Fruit fly (Drosophila melanogaster) whole organism, adult: ENCODE measurements around the gene nop5.

Experiments
- CG11617 ChIP-seq: fragments of 200-800 bp; sonication (Bioruptor generic); optimal IDR thresholded peaks from 2 replicates; lab custom pipeline; 2017; ENCODE audit warnings: mild to moderate bottlenecking, missing biosample characterization, missing genetic modification reagents, missing genetic modification characterization
- CG12768 ChIP-seq: fragments of 200-800 bp; sonication (Bioruptor generic); optimal IDR thresholded peaks from 2 replicates; lab custom pipeline; 2017; ENCODE audit warnings: missing biosample characterization, missing genetic modification characterization, mild to moderate bottlenecking, moderate library complexity, missing genetic modification reagents
- CG14711 ChIP-seq: fragments of 200-800 bp; sonication (Bioruptor generic); optimal IDR thresholded peaks from 2 replicates; lab custom pipeline; 2018; ENCODE audit warnings: missing biosample characterization, mild to moderate bottlenecking, missing genetic modification characterization, moderate library complexity
- CG1620 ChIP-seq: fragments of 200-800 bp; sonication (Bioruptor generic); optimal IDR thresholded peaks from 2 replicates; lab custom pipeline; 2016; ENCODE audit warnings: missing biosample characterization, missing genetic modification characterization
- CG33017 ChIP-seq: fragments of 200-800 bp; sonication (Bioruptor generic); optimal IDR thresholded peaks from 2 replicates; lab custom pipeline; 2018; ENCODE audit warnings: missing biosample characterization, mild to moderate bottlenecking, missing genetic modification characterization, moderate library complexity
- CG5204 ChIP-seq: fragments of 200-800 bp; sonication (Bioruptor generic); optimal IDR thresholded peaks from 2 replicates; lab custom pipeline; 2016; ENCODE audit warnings: missing biosample characterization, missing genetic modification characterization
- CG7045 ChIP-seq: fragments of 200-800 bp; sonication (Bioruptor generic); optimal IDR thresholded peaks from 2 replicates; lab custom pipeline; 2017; ENCODE audit warnings: missing biosample characterization, mild to moderate bottlenecking, missing genetic modification characterization
- CG7101 ChIP-seq: fragments of 200-800 bp; sonication (Bioruptor generic); optimal IDR thresholded peaks from 2 replicates; lab custom pipeline; 2018; ENCODE audit warnings: missing biosample characterization, mild to moderate bottlenecking, missing genetic modification characterization, moderate library complexity
- Clk ChIP-seq: fragments of 200-800 bp; sonication (Bioruptor generic); optimal IDR thresholded peaks from 2 replicates; lab custom pipeline; 2017; ENCODE audit warnings: missing biosample characterization, missing genetic modification characterization
- Crg-1 ChIP-seq: fragments of 200-800 bp; sonication (Bioruptor generic); optimal IDR thresholded peaks from 2 replicates; lab custom pipeline; 2016; ENCODE audit warnings: missing biosample characterization, missing genetic modification characterization
- Hr96 ChIP-seq: fragments of 200-800 bp; sonication (Bioruptor generic); optimal IDR thresholded peaks from 2 replicates; lab custom pipeline; 2016; ENCODE audit warnings: missing biosample characterization, missing genetic modification characterization
- Mnt ChIP-seq: fragments of 200-800 bp; sonication (Bioruptor generic); optimal IDR thresholded peaks from 2 replicates; lab custom pipeline; 2016; ENCODE audit warnings: missing biosample characterization, mild to moderate bottlenecking, missing genetic modification characterization
- bab1 ChIP-seq: fragments of 200-800 bp; sonication (Bioruptor generic); optimal IDR thresholded peaks from 3 replicates; lab custom pipeline; 2019; ENCODE audit warnings: missing biosample characterization, mild to moderate bottlenecking, missing genetic modification characterization, moderate library complexity
- cic ChIP-seq: fragments of 200-800 bp; sonication (Bioruptor generic); optimal IDR thresholded peaks from 2 replicates; lab custom pipeline; 2017; ENCODE audit warnings: missing biosample characterization, mild to moderate bottlenecking, missing genetic modification characterization, moderate library complexity
- cnc ChIP-seq, 2 experiments: fragments of >200 bp; optimal IDR thresholded peaks; 2 replicates each; lab custom pipeline; 2017
- kay ChIP-seq: fragments of 200-800 bp; sonication (Bioruptor generic); peaks from one replicate; lab custom pipeline; 2016; ENCODE audit warnings: missing biosample characterization, missing genetic modification characterization, borderline replicate concordance
- ovo ChIP-seq: fragments of 200-800 bp; sonication (Bioruptor generic); optimal IDR thresholded peaks from 2 replicates; lab custom pipeline; 2016; ENCODE audit warnings: missing biosample characterization, missing genetic modification characterization
- pad ChIP-seq: fragments of 200-800 bp; sonication (Bioruptor generic); optimal IDR thresholded peaks from 3 replicates; lab custom pipeline; 2017; ENCODE audit warnings: missing biosample characterization, missing genetic modification characterization, mild to moderate bottlenecking, moderate library complexity, missing genetic modification reagents
- tj ChIP-seq: fragments of 200-800 bp; sonication (Bioruptor generic); optimal IDR thresholded peaks from 3 replicates; lab custom pipeline; 2017; ENCODE audit warnings: missing biosample characterization, mild to moderate bottlenecking, missing genetic modification characterization, moderate library complexity
- toe ChIP-seq: fragments of 200-800 bp; sonication (Bioruptor generic); optimal IDR thresholded peaks from 2 replicates; lab custom pipeline; 2016; ENCODE audit warnings: missing biosample characterization, missing genetic modification characterization

Gene nop5

DNA sequence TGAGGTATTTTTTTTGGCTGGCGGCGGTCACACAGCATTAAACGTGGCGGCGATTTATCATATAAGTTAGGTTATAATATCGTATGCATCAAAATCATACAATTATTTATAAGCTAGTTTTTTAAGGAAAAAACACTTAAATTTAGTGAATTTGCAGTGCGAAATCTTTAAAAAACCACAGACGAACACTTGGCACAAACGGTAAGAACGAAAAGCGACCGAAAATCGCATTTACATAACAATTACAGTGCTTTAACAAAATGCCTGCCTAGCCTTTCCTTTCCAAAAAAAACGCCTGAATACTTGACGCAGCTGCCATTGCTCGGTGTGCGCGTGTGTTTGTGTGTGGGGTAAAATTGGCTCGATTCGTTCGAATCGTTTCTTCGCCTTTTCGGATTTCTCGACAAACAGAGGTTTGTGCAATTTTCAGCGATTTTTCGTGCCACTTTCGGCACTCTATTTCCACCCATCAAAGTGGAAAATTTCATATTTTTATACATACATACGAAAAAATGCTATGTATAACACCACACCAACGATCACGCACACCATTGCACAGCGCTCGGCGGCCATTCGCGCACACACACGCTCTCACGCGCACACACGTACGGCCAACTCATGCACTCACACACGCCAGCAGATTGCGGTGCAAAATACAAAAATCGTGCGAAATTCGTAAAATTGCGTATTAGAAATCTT, 2.3 kb upstream of the nop5 start, which contains the start of gene Hrb27C:
Gene Hrb27C (plus strand): TSS at position 44 of the 699 bp plus-strand sequence.
- TF ChIP-seq Clk (GFP tag; lab: Kevin White, UChicago), result no peak
- no peak for TF ChIP-seq bab1 (GFP tag; lab: Kevin White, UChicago)
- TF ChIP-seq toe (GFP tag; lab: Kevin White, UChicago), result no peak
- no peak for TF ChIP-seq CG7045 (GFP tag; lab: Kevin White, UChicago)
- no peak for TF ChIP-seq CG14711 (tag; lab: Kevin White, UChicago)
- TF ChIP-seq CG5204 (GFP tag; lab: Kevin White, UChicago), result no peak
- TF ChIP-seq Mnt (GFP tag; lab: Kevin White, UChicago), result peak; percentile 45
- TF ChIP-seq tj, result peak; percentile 46
- no peak for TF ChIP-seq Hr96 (GFP tag; lab: Kevin White, UChicago)
- peak; percentile 55 for TF ChIP-seq cic (GFP tag; lab: Kevin White, UChicago)
- no peak for TF ChIP-seq kay
- TF ChIP-seq cnc (optimal IDR thresholded peaks at IDR 0.05; lab: Kevin White, UChicago), result no peak
- TF ChIP-seq CG12768 (GFP tag; lab: Kevin White, UChicago), result peak; percentile 5
- TF ChIP-seq CG33017 (tag; lab: Kevin White, UChicago), result no peak
- TF ChIP-seq CG7101, result no peak
- TF ChIP-seq ovo (GFP tag; lab: Kevin White, UChicago), result no peak

DNA sequence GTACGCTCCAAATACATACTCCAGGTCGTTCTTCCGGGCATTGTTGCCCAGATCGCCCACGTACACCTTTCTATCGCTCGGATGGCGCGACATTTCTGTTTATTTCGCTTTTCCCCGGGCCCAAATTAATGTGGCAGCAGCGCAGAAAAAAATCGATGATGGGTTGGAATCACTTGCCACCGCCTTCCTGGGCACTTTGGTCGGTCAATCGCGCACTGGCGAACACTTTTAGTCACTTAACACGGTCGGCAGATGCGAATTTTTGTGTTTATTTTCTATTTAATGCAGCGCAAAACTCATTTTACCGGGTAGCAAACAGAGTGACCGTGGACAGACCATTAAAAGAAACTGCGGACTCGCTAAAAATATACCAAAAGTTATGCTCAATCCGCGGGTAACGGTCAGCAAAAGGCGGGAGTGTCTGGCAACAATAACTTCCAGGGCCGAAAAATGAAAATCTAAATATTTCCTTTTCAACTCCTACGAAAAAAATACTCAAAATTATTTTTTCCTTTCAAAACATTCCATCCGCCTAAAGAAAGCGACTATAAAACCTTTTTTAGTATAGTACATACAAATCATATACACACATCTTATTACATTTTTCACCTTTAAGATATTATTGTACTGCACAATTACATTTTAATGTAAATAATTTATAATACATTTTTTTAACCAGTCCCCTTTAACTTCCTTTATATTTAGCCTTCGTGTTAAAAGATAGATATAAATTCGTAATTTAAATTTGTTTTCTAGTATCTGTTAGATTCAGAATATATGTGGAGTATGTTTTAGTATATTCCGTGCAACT, 1.5 kb upstream of the nop5 start, which contains the start of gene x16:
Gene x16 (minus strand): TSS at position 361 of the 811 bp plus-strand sequence.
- TF ChIP-seq CG12768 (GFP tag; lab: Kevin White, UChicago), result no peak
- no peak for TF ChIP-seq Clk (GFP tag; lab: Kevin White, UChicago)
- no peak for TF ChIP-seq cic (GFP tag; lab: Kevin White, UChicago)
- no peak for TF ChIP-seq cnc (optimal IDR thresholded peaks at IDR 0.05; lab: Kevin White, UChicago)
- no peak for TF ChIP-seq tj
- TF ChIP-seq CG5204 (GFP tag; lab: Kevin White, UChicago), result no peak
- TF ChIP-seq pad (GFP tag; lab: Kevin White, UChicago), result no peak
- TF ChIP-seq bab1 (GFP tag; lab: Kevin White, UChicago), result no peak
- TF ChIP-seq kay, result no peak
- no peak for TF ChIP-seq Mnt (GFP tag; lab: Kevin White, UChicago)
- no peak for TF ChIP-seq CG1620
- TF ChIP-seq CG7045 (GFP tag; lab: Kevin White, UChicago), result no peak
- TF ChIP-seq CG11617 (GFP tag; lab: Kevin White, UChicago), result no peak
- TF ChIP-seq CG33017 (tag; lab: Kevin White, UChicago), result no peak
- no peak for TF ChIP-seq toe (GFP tag; lab: Kevin White, UChicago)
- no peak for TF ChIP-seq CG7101
- TF ChIP-seq Crg-1 (GFP tag; lab: Kevin White, UChicago), result no peak
- TF ChIP-seq ovo (GFP tag; lab: Kevin White, UChicago), result no peak
- TF ChIP-seq CG14711 (tag; lab: Kevin White, UChicago), result no peak

DNA sequence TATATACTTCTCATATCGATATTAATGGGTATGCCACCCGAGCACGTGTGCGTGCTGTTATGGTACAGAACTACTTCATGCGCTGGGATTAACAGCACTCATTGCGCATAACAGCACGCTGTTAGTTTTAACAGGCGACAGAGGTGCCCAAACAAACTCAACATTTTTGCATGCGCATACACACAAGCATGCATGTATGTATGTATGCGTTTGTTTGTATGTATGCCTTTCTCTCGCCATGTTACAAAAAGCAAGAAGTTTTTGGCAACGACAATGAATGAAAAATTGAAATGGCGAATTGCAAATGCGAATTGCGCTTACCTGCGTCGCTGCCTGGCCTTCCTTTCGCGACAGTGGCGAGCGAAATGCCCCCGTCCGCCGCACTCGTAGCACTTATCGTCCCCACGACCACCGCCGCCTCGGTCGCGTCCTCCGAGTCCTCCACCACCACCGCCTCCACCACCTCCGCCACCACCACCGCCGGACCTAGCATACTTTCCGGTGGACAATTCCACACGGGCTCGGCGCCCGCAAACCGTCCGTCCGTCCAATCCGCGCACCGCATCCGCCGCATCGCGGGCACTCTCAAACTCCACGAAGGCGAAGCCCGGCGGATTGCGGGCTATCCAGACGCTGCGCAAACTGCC, 783 bp upstream of the nop5 start:
- TF ChIP-seq Crg-1 (GFP tag; lab: Kevin White, UChicago), result no peak
- peak; percentile 42 for TF ChIP-seq CG11617 (GFP tag; lab: Kevin White, UChicago)
- TF ChIP-seq Mnt (GFP tag; lab: Kevin White, UChicago), result peak; percentile 96
- peak; percentile 35 for TF ChIP-seq CG7045 (GFP tag; lab: Kevin White, UChicago)
- no peak for TF ChIP-seq cnc (optimal IDR thresholded peaks at IDR 0.05; lab: Kevin White, UChicago)

DNA sequence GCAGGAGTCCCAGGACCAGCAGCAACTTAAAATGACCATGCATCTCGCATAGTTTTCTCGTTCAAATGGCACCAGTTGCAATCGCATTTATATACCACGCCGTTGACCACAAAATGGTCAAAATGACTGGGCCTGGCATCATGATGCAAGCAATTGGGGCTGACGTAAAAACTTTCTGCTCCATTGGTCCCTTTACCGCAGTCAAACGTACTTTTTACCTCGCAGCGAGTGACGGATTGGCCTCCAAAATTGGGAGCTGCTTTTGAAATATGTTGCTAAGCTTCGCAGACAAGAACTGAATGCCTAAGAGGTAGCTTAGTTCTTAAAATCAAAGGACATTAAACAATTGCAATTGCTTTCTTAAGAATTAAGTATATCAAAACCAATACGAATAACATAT, 2.2 kb downstream of the nop5 start, which contains the start of gene CG32829:
Gene CG32829 (minus strand): TSS at position 101 of the 400 bp plus-strand sequence.
- TF ChIP-seq toe (GFP tag; lab: Kevin White, UChicago) (no peak), kay (no peak), bab1 (GFP tag; lab: Kevin White, UChicago) (no peak), tj (no peak), CG7045 (GFP tag; lab: Kevin White, UChicago) (no peak), Mnt (GFP tag; lab: Kevin White, UChicago) (no peak), CG1620 (no peak), CG33017 (tag; lab: Kevin White, UChicago) (no peak), Hr96 (GFP tag; lab: Kevin White, UChicago) (no peak), CG14711 (tag; lab: Kevin White, UChicago) (no peak), CG5204 (GFP tag; lab: Kevin White, UChicago) (no peak)

- peak; percentile 60 for TF ChIP-seq bab1 (GFP tag; lab: Kevin White, UChicago)
- TF ChIP-seq tj, result no peak
- TF ChIP-seq CG5204 (GFP tag; lab: Kevin White, UChicago), result no peak
- TF ChIP-seq CG1620, result no peak
- TF ChIP-seq Hr96 (GFP tag; lab: Kevin White, UChicago), result no peak
- peak; percentile 3 for TF ChIP-seq CG14711 (tag; lab: Kevin White, UChicago)
- TF ChIP-seq cnc (optimal IDR thresholded peaks at IDR 0.05; lab: Kevin White, UChicago), result no peak
- TF ChIP-seq Crg-1 (GFP tag; lab: Kevin White, UChicago), result no peak
- TF ChIP-seq cic (GFP tag; lab: Kevin White, UChicago), result no peak
- TF ChIP-seq CG11617 (GFP tag; lab: Kevin White, UChicago), result no peak
- peak; percentile 0 for TF ChIP-seq CG7101
- no peak for TF ChIP-seq kay
- no peak for TF ChIP-seq toe (GFP tag; lab: Kevin White, UChicago)
- TF ChIP-seq pad (GFP tag; lab: Kevin White, UChicago), result no peak
- TF ChIP-seq Clk (GFP tag; lab: Kevin White, UChicago), result no peak
- TF ChIP-seq ovo (GFP tag; lab: Kevin White, UChicago), result no peak
- no peak for TF ChIP-seq CG12768 (GFP tag; lab: Kevin White, UChicago)
- peak; percentile 39 for TF ChIP-seq Mnt (GFP tag; lab: Kevin White, UChicago)
- no peak for TF ChIP-seq CG33017 (tag; lab: Kevin White, UChicago)
- no peak for TF ChIP-seq CG7045 (GFP tag; lab: Kevin White, UChicago)
Observed at dm6 chr2L:6913964-6914363, 4.6 kb downstream of the nop5 start, which contains the start of gene Wee1. Gene Wee1, minus strand, starts transcription at chr2L:6914138.
